2 worm cellular contexts compared by ENCODE assay signal in genomic region chrX:3500357-3500756, ce11.
TF ChIP-seq lines count a peak whose summit lies in the region.

No protein-coding gene starts in this region.

TF ChIP-seq in whole organism, L4 larva, 104 proteins besides CTCF, POLR2A, EP300 and RAD21:
- TF ChIP-seq aha-1 (tag; lab: Kevin White, UChicago) (peak; percentile 86), rbr-2 (tag; optimal IDR thresholded peaks at IDR 0.05; lab: Kevin White, UChicago) (no peak)

TF ChIP-seq in whole organism, young adult, 124 proteins besides CTCF, POLR2A, EP300 and RAD21:
- no peak for TF ChIP-seq F22D6.2 (tag; optimal IDR thresholded peaks at IDR 0.05; lab: Kevin White, UChicago)
- TF ChIP-seq snpc-4 (GFP tag; optimal IDR thresholded peaks at IDR 0.05; lab: Kevin White, UChicago) = peak; percentile 18
- peak in 2 of 4 experiments; percentile 64 to 78 for TF ChIP-seq snpc-4 (tag; optimal IDR thresholded peaks at IDR 0.05; lab: Kevin White, UChicago)

Comparison
In these comparisons a context has a peak if more than half of its experiments do, and no peak if none do; other contexts are left out.
1. Of the 7 proteins assayed by ChIP-seq in both whole organism, young adult and whole organism, L4 larva: peak only in whole organism, young adult: snpc-4; only in whole organism, L4 larva: none; in both: none; in neither: 6.